Worm (Caenorhabditis elegans): ENCODE results near the gene R13A1.3.

DNA sequence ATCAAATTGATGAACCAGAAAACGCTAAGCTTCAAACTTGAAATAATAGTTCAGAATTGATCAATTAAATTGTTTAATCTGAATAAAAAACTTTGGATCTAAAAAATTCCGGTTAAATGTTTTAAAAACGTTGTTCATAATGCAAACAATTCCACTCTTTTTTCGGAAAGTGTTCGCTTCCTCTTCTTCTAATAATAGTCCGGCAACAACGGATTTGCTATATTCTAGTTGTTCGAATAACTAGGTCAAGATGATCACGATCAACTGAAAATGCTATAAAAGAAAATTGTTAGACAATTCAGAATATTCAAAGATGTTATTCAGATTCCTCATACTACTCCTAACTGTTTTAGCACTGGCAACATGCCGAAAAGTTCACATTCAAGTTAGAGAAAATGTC, 27.1 kb downstream of the R13A1.3 start, which contains the start of gene D2024.4:
- no peak for TF ChIP-seq W03F9.2 (tag; optimal IDR thresholded peaks at IDR 0.05)
- no peak for TF ChIP-seq him-1 (tag; optimal IDR thresholded peaks at IDR 0.05)
